Fruit fly (Drosophila melanogaster) whole organism, embryonic: ENCODE measurements around the gene RpL24.

Source experiments
- Abd-B ChIP-seq: fragments of 200-800 bp; sonication (Bioruptor generic); optimal IDR thresholded peaks from 2 replicates; lab custom pipeline; 2018; ENCODE audit warnings: missing biosample characterization, mild to moderate bottlenecking, missing genetic modification characterization, moderate library complexity
- Ada2b ChIP-seq: fragments of 200-800 bp; sonication (Bioruptor generic); IDR thresholded peaks from 2 replicates; pipeline ENCODE4 v1.3.6; 2022; ENCODE audit warnings: missing biosample characterization, missing genetic modification characterization
- B-H1 ChIP-seq: fragments of 200-800 bp; sonication (Bioruptor generic); IDR thresholded peaks from 3 replicates; pipeline ENCODE4 v1.3.6; 2022; ENCODE audit warnings: missing biosample characterization, missing genetic modification characterization
- B-H2 ChIP-seq: fragments of 200-800 bp; sonication (Bioruptor generic); optimal IDR thresholded peaks from 2 replicates; lab custom pipeline; 2018; ENCODE audit warnings: missing biosample characterization, mild to moderate bottlenecking, missing genetic modification characterization
- Bgb ChIP-seq: fragments of 200-800 bp; sonication (Bioruptor generic); IDR thresholded peaks from 2 replicates; pipeline ENCODE4 v1.3.6; 2022; ENCODE audit warnings: missing biosample characterization, missing genetic modification characterization; ENCODE audit not compliant: partially characterized antibody
- CG12659 ChIP-seq: fragments of 200-800 bp; sonication (Bioruptor generic); optimal IDR thresholded peaks from 3 replicates; lab custom pipeline; 2017; ENCODE audit warnings: mild to moderate bottlenecking, missing biosample characterization, missing genetic modification reagents, missing genetic modification characterization
- CG13775 ChIP-seq: fragments of 200-800 bp; sonication (Bioruptor generic); optimal IDR thresholded peaks from 3 replicates; lab custom pipeline; 2017; ENCODE audit warnings: missing biosample characterization, mild to moderate bottlenecking, missing genetic modification characterization
- CG1603 ChIP-seq: fragments of 200-800 bp; sonication (Bioruptor generic); optimal IDR thresholded peaks from 2 replicates; lab custom pipeline; 2019; ENCODE audit warnings: missing biosample characterization, mild to moderate bottlenecking, missing genetic modification characterization, moderate library complexity
- CG18011 ChIP-seq: fragments of 200-800 bp; sonication (Bioruptor generic); optimal IDR thresholded peaks from 2 replicates; lab custom pipeline; 2017; ENCODE audit warnings: missing biosample characterization, missing genetic modification characterization, mild to moderate bottlenecking, moderate library complexity, missing genotype
- CG18476 ChIP-seq: fragments of 200-800 bp; sonication (Bioruptor generic); optimal IDR thresholded peaks from 2 replicates; lab custom pipeline; 2016; ENCODE audit warnings: missing biosample characterization, mild to moderate bottlenecking, missing genetic modification characterization
- CG18764 ChIP-seq: fragments of 200-800 bp; sonication (Bioruptor generic); optimal IDR thresholded peaks from 3 replicates; lab custom pipeline; 2016; ENCODE audit warnings: missing biosample characterization, missing genetic modification characterization
- CG3407 ChIP-seq: fragments of 200-800 bp; sonication (Bioruptor generic); optimal IDR thresholded peaks from 2 replicates; lab custom pipeline; 2018; ENCODE audit warnings: missing biosample characterization, mild to moderate bottlenecking, missing genetic modification characterization
- CG42726 ChIP-seq: fragments of 200-800 bp; sonication (Bioruptor generic); IDR thresholded peaks from 2 replicates; pipeline ENCODE4 v1.3.6; 2022; ENCODE audit warnings: missing biosample characterization, missing genetic modification characterization; ENCODE audit not compliant: partially characterized antibody
- CG5180 ChIP-seq: fragments of 200-800 bp; sonication (Bioruptor generic); optimal IDR thresholded peaks from 3 replicates; lab custom pipeline; 2017; ENCODE audit warnings: missing biosample characterization, missing genetic modification characterization, mild to moderate bottlenecking, moderate library complexity, missing genetic modification reagents
- CG6654 ChIP-seq: fragments of 200-800 bp; sonication (Bioruptor generic); optimal IDR thresholded peaks from 2 replicates; lab custom pipeline; 2017; ENCODE audit warnings: missing biosample characterization, mild to moderate bottlenecking, missing genetic modification characterization
- CG7372 ChIP-seq: fragments of 200-800 bp; sonication (Bioruptor generic); IDR thresholded peaks from 2 replicates; pipeline ENCODE4 v1.3.6; 2022; ENCODE audit warnings: missing biosample characterization, missing genetic modification characterization
- CG8290 ChIP-seq, 3 experiments: fragments of 200-800 bp; sonication (Bioruptor generic); optimal IDR thresholded peaks; 2 replicates each; lab custom pipeline; 2016 to 2019; ENCODE audit warnings: missing biosample characterization in 3 of 3, missing genetic modification characterization in 3 of 3, mild to moderate bottlenecking in 2 of 3, moderate library complexity in 1 of 3
- CG8359 ChIP-seq: fragments of 200-800 bp; sonication (Bioruptor generic); optimal IDR thresholded peaks from 2 replicates; lab custom pipeline; 2017; ENCODE audit warnings: missing biosample characterization, mild to moderate bottlenecking, missing genetic modification characterization, borderline replicate concordance
- CkIIα-i1 ChIP-seq: fragments of 200-800 bp; sonication (Bioruptor generic); IDR thresholded peaks from 2 replicates; pipeline ENCODE4 v1.3.6; 2022; ENCODE audit warnings: missing biosample characterization, missing genetic modification characterization
- Fer1 ChIP-seq: fragments of 200-800 bp; sonication (Bioruptor generic); optimal IDR thresholded peaks from 2 replicates; lab custom pipeline; 2017; ENCODE audit warnings: missing biosample characterization, mild to moderate bottlenecking, missing genetic modification characterization
- H15 ChIP-seq: fragments of 200-800 bp; sonication (Bioruptor generic); IDR thresholded peaks from 3 replicates; pipeline ENCODE4 v1.3.6; 2022; ENCODE audit warnings: missing biosample characterization, missing genetic modification characterization
- Lhr ChIP-seq: fragments of 200-800 bp; sonication (Bioruptor generic); optimal IDR thresholded peaks from 3 replicates; lab custom pipeline; 2017; ENCODE audit warnings: mild to moderate bottlenecking, missing biosample characterization, missing genetic modification reagents, missing genetic modification characterization
- Lim3 ChIP-seq: fragments of 200-800 bp; sonication (Bioruptor generic); IDR thresholded peaks from 2 replicates; pipeline ENCODE4 v1.3.6; 2022; ENCODE audit warnings: missing biosample characterization, missing genetic modification characterization
- Max ChIP-seq: fragments of 200-800 bp; sonication (Bioruptor generic); optimal IDR thresholded peaks from 2 replicates; lab custom pipeline; 2016; ENCODE audit warnings: missing biosample characterization, mild to moderate bottlenecking, missing genetic modification characterization
- Meics ChIP-seq: fragments of 200-800 bp; sonication (Bioruptor generic); optimal IDR thresholded peaks from 2 replicates; lab custom pipeline; 2017; ENCODE audit warnings: missing biosample characterization, mild to moderate bottlenecking, missing genetic modification characterization
- Sry-β ChIP-seq: fragments of 200-800 bp; sonication (Bioruptor generic); optimal IDR thresholded peaks from 2 replicates; lab custom pipeline; 2018; ENCODE audit warnings: missing biosample characterization, mild to moderate bottlenecking, missing genetic modification characterization, moderate library complexity
- br ChIP-seq: fragments of >200 bp; optimal IDR thresholded peaks from 2 replicates; lab custom pipeline; 2017
- ci ChIP-seq: fragments of 200-800 bp; sonication (Bioruptor generic); IDR thresholded peaks from 3 replicates; pipeline ENCODE4 v1.3.6; 2022; ENCODE audit warnings: missing biosample characterization, missing genetic modification characterization
- dati ChIP-seq: fragments of 200-800 bp; sonication (Bioruptor generic); IDR thresholded peaks from 2 replicates; pipeline ENCODE4 v1.3.6; 2022; ENCODE audit warnings: missing biosample characterization, missing genetic modification characterization
- exex ChIP-seq: fragments of 200-800 bp; sonication (Bioruptor generic); optimal IDR thresholded peaks from 4 replicates; lab custom pipeline; 2018; ENCODE audit warnings: missing biosample characterization, mild to moderate bottlenecking, missing genetic modification characterization, moderate library complexity
- eyg ChIP-seq: fragments of 200-800 bp; sonication (Bioruptor generic); optimal IDR thresholded peaks from 3 replicates; lab custom pipeline; 2016; ENCODE audit warnings: missing biosample characterization, missing genetic modification characterization
- fd64A ChIP-seq: fragments of 200-800 bp; sonication (Bioruptor generic); optimal IDR thresholded peaks from 3 replicates; lab custom pipeline; 2018; ENCODE audit warnings: missing biosample characterization, mild to moderate bottlenecking, missing genetic modification characterization
- gem ChIP-seq: fragments of 200-800 bp; sonication (Bioruptor generic); optimal IDR thresholded peaks from 2 replicates; lab custom pipeline; 2019; ENCODE audit warnings: missing biosample characterization, mild to moderate bottlenecking, missing genetic modification characterization, moderate library complexity
- gro ChIP-seq: fragments of 200-800 bp; sonication (Bioruptor generic); optimal IDR thresholded peaks from 2 replicates; lab custom pipeline; 2016; ENCODE audit warnings: missing biosample characterization, missing genetic modification characterization
- gsb-n ChIP-seq: fragments of 200-800 bp; sonication (Bioruptor generic); optimal IDR thresholded peaks from 3 replicates; lab custom pipeline; 2018; ENCODE audit warnings: missing biosample characterization, mild to moderate bottlenecking, missing genetic modification characterization
- gt ChIP-seq: fragments of 200-800 bp; sonication (Bioruptor generic); IDR thresholded peaks from 2 replicates; pipeline ENCODE4 v1.3.6; 2022; ENCODE audit warnings: missing biosample characterization, missing genetic modification characterization
- hbn ChIP-seq: fragments of 200-800 bp; sonication (Bioruptor generic); IDR thresholded peaks from 2 replicates; pipeline ENCODE4 v1.3.6; 2022; ENCODE audit warnings: missing biosample characterization, missing genetic modification characterization; ENCODE audit not compliant: partially characterized antibody
- ind ChIP-seq: fragments of 200-800 bp; sonication (Bioruptor generic); optimal IDR thresholded peaks from 3 replicates; lab custom pipeline; 2016; ENCODE audit warnings: missing biosample characterization, missing genetic modification characterization
- klu ChIP-seq: fragments of 200-800 bp; sonication (Bioruptor generic); IDR thresholded peaks from 2 replicates; pipeline ENCODE4 v1.3.6; 2022; ENCODE audit warnings: missing biosample characterization, missing genetic modification characterization
- knrl ChIP-seq: fragments of 200-800 bp; sonication (Bioruptor generic); IDR thresholded peaks from 3 replicates; pipeline ENCODE4 v1.3.6; 2022; ENCODE audit warnings: missing biosample characterization, missing genetic modification characterization; ENCODE audit not compliant: partially characterized antibody
- lbe ChIP-seq: fragments of 200-800 bp; sonication (Bioruptor generic); optimal IDR thresholded peaks from 2 replicates; lab custom pipeline; 2016; ENCODE audit warnings: missing biosample characterization, mild to moderate bottlenecking, missing genetic modification characterization
- mam ChIP-seq: fragments of 200-800 bp; sonication (Bioruptor generic); optimal IDR thresholded peaks from 3 replicates; lab custom pipeline; 2016; ENCODE audit warnings: missing biosample characterization, missing genetic modification characterization
- odd ChIP-seq: fragments of 200-800 bp; sonication (Bioruptor generic); optimal IDR thresholded peaks from 2 replicates; lab custom pipeline; 2017; ENCODE audit warnings: missing biosample characterization, mild to moderate bottlenecking, missing genetic modification characterization
- pnt ChIP-seq: fragments of 200-800 bp; sonication (Bioruptor generic); optimal IDR thresholded peaks from 3 replicates; lab custom pipeline; 2016; ENCODE audit warnings: missing biosample characterization, missing genetic modification characterization
- salm ChIP-seq: fragments of 200-800 bp; sonication (Bioruptor generic); optimal IDR thresholded peaks from 2 replicates; lab custom pipeline; 2018; ENCODE audit warnings: missing biosample characterization, mild to moderate bottlenecking, missing genetic modification characterization
- sob ChIP-seq: fragments of 200-800 bp; sonication (Bioruptor generic); IDR thresholded peaks from 2 replicates; pipeline ENCODE4 v1.3.6; 2022; ENCODE audit warnings: missing biosample characterization, missing genetic modification characterization
- trh ChIP-seq: fragments of 200-800 bp; sonication (Bioruptor generic); optimal IDR thresholded peaks from 2 replicates; lab custom pipeline; 2016; ENCODE audit warnings: missing biosample characterization, missing genetic modification characterization
- ttk ChIP-seq: fragments of 200-800 bp; sonication (Bioruptor generic); IDR thresholded peaks from 2 replicates; pipeline ENCODE4 v2.1.2; 2022; ENCODE audit warnings: missing biosample characterization, missing genetic modification characterization

RpL24 gene

dm6 chr2L:13373435-13374242 lies 21.3 kb downstream of the RpL24 start, which contains the start of the genes Bdp1 and CG6565 (continued):
- TF ChIP-seq B-H1 (GFP tag; lab: Robert Waterston, UW) (peak; percentile 94), Lim3 (GFP tag; lab: Robert Waterston, UW) (peak; percentile 84), lbe (GFP tag; lab: Kevin White, UChicago) (peak; percentile 91), ci (GFP tag; lab: Robert Waterston, UW) (peak; percentile 86), sob (GFP tag; lab: Robert Waterston, UW) (peak; percentile 97), Meics (GFP tag; lab: Kevin White, UChicago) (peak; percentile 96), CG3407 (GFP tag; lab: Kevin White, UChicago) (peak; percentile 94), CG18764 (GFP tag; lab: Kevin White, UChicago) (peak; percentile 96), odd (GFP tag; lab: Kevin White, UChicago) (peak; percentile 90), CG18011 (GFP tag; lab: Kevin White, UChicago) (peak; percentile 89), CG42726 (no peak), CG18476 (GFP tag; lab: Kevin White, UChicago) (peak; percentile 97), ind (GFP tag; lab: Kevin White, UChicago) (peak; percentile 98), Lhr (GFP tag; lab: Kevin White, UChicago) (peak; percentile 93), Fer1 (GFP tag; lab: Kevin White, UChicago) (peak; percentile 95), br (lab: Kevin White, UChicago) (no peak), CG1603 (tag; lab: Kevin White, UChicago) (peak; percentile 67), ttk (GFP tag; lab: Robert Waterston, UW) (peak; percentile 91), fd64A (GFP tag; lab: Kevin White, UChicago) (peak; percentile 70), trh (GFP tag; lab: Kevin White, UChicago) (peak; percentile 96), Max (peak; percentile 99), CG5180 (peak; percentile 85), CG6654 (GFP tag; lab: Kevin White, UChicago) (peak; percentile 90), salm (peak; percentile 88), dati (GFP tag; lab: Robert Waterston, UW) (peak; percentile 60), H15 (peak; percentile 93), knrl (peak; percentile 63), gt (peak; percentile 81), exex (tag; lab: Kevin White, UChicago) (peak; percentile 81), CG8290 (GFP tag; optimal IDR thresholded peaks at IDR 0.05; lab: Kevin White, UChicago) (peak; percentile 100), CG8290 (tag; optimal IDR thresholded peaks at IDR 0.05; lab: Kevin White, UChicago) (peak; percentile 87 to 99), CG13775 (peak; percentile 99), B-H2 (GFP tag; lab: Kevin White, UChicago) (peak; percentile 95), klu (GFP tag; lab: Robert Waterston, UW) (peak; percentile 97), CkIIα-i1 (peak; percentile 67; the same call in 1 of the 2 replicates), Sry-β (GFP tag; lab: Kevin White, UChicago) (peak; percentile 88), pnt (GFP tag; lab: Kevin White, UChicago) (peak; percentile 99), gem (tag; lab: Kevin White, UChicago) (peak; percentile 98), CG7372 (GFP tag; lab: Robert Waterston, UW) (peak; percentile 96), Bgb (0 out of 2 replicates have a peak, but pooled peaks have one; percentile 19), eyg (GFP tag; lab: Kevin White, UChicago) (peak; percentile 95), CG12659 (GFP tag; lab: Kevin White, UChicago) (peak; percentile 98), gro (GFP tag; lab: Kevin White, UChicago) (peak; percentile 97), CG8359 (GFP tag; lab: Kevin White, UChicago) (peak; percentile 77), hbn (GFP tag; lab: Robert Waterston, UW) (no peak), gsb-n (tag; lab: Kevin White, UChicago) (peak; percentile 96), Abd-B (peak; percentile 99), Ada2b (GFP tag; lab: Robert Waterston, UW) (peak; percentile 93), mam (GFP tag; lab: Kevin White, UChicago) (peak; percentile 99)
